Fruit fly (Drosophila melanogaster) whole organism, embryonic: ENCODE data around the gene CG13457.

Experiments
- Adf1 ChIP-seq: fragments of 200-800 bp; sonication (Bioruptor generic); IDR thresholded peaks from 2 replicates; pipeline ENCODE4 v1.3.6; 2022; ENCODE audit warnings: missing biosample characterization, missing genetic modification characterization
- Asciz ChIP-seq: fragments of 200-800 bp; sonication (Bioruptor generic); optimal IDR thresholded peaks from 2 replicates; lab custom pipeline; 2017; ENCODE audit warnings: missing biosample characterization, mild to moderate bottlenecking, missing genetic modification characterization, missing genetic modification reagents
- CG10267 ChIP-seq: fragments of 200-800 bp; sonication (Bioruptor generic); optimal IDR thresholded peaks from 2 replicates; lab custom pipeline; 2018; ENCODE audit warnings: missing biosample characterization, mild to moderate bottlenecking, missing genetic modification characterization, moderate library complexity
- CG10366 ChIP-seq: fragments of 200-800 bp; sonication (Bioruptor generic); IDR thresholded peaks from 2 replicates; pipeline ENCODE4 v1.3.6; 2022; ENCODE audit warnings: missing biosample characterization, missing genetic modification characterization
- CG10959 ChIP-seq: fragments of 200-800 bp; sonication (Bioruptor generic); IDR thresholded peaks from 2 replicates; pipeline ENCODE4 v1.3.6; 2022; ENCODE audit warnings: missing biosample characterization, missing genetic modification characterization
- CG12071 ChIP-seq: fragments of 200-800 bp; sonication (Bioruptor generic); optimal IDR thresholded peaks from 3 replicates; lab custom pipeline; 2018; ENCODE audit warnings: missing biosample characterization, mild to moderate bottlenecking, missing genetic modification characterization
- CG12236 ChIP-seq: fragments of 200-800 bp; sonication (Bioruptor generic); optimal IDR thresholded peaks from 2 replicates; lab custom pipeline; 2016; ENCODE audit warnings: missing biosample characterization, missing genetic modification characterization
- CG1233 ChIP-seq: fragments of 200-800 bp; sonication (Bioruptor generic); optimal IDR thresholded peaks from 4 replicates; lab custom pipeline; 2018; ENCODE audit warnings: missing biosample characterization, mild to moderate bottlenecking, missing genetic modification characterization
- CG12391 ChIP-seq: fragments of 200-800 bp; sonication (Bioruptor generic); optimal IDR thresholded peaks from 3 replicates; lab custom pipeline; 2018; ENCODE audit warnings: missing biosample characterization, mild to moderate bottlenecking, missing genetic modification characterization, moderate library complexity
- CG14710 ChIP-seq: fragments of 200-800 bp; sonication (Bioruptor generic); optimal IDR thresholded peaks from 3 replicates; lab custom pipeline; 2019; ENCODE audit warnings: missing biosample characterization, mild to moderate bottlenecking, missing genetic modification characterization, moderate library complexity
- CG15601 ChIP-seq: fragments of 200-800 bp; sonication (Bioruptor generic); optimal IDR thresholded peaks from 3 replicates; lab custom pipeline; 2019; ENCODE audit warnings: missing biosample characterization, mild to moderate bottlenecking, missing genetic modification characterization, moderate library complexity
- CG2202 ChIP-seq: fragments of 200-800 bp; sonication (Bioruptor generic); optimal IDR thresholded peaks from 2 replicates; lab custom pipeline; 2018; ENCODE audit warnings: missing biosample characterization, mild to moderate bottlenecking, missing genetic modification characterization
- CG2678 ChIP-seq: fragments of 200-800 bp; sonication (Bioruptor generic); optimal IDR thresholded peaks from 3 replicates; lab custom pipeline; 2019; ENCODE audit warnings: missing biosample characterization, mild to moderate bottlenecking, missing genetic modification characterization, moderate library complexity
- CG2712 ChIP-seq: fragments of 200-800 bp; optimal IDR thresholded peaks from 3 replicates; lab custom pipeline; 2019; ENCODE audit warnings: missing biosample characterization, mild to moderate bottlenecking, missing genetic modification characterization, moderate library complexity
- CG2875 ChIP-seq: fragments of 200-800 bp; sonication (Bioruptor generic); optimal IDR thresholded peaks from 2 replicates; lab custom pipeline; 2017; ENCODE audit warnings: missing biosample characterization, mild to moderate bottlenecking, missing genetic modification characterization, missing genetic modification reagents
- CG2889 ChIP-seq: fragments of 200-800 bp; sonication (Bioruptor generic); IDR thresholded peaks from 3 replicates; pipeline ENCODE4 v1.3.6; 2022; ENCODE audit warnings: missing biosample characterization, missing genetic modification characterization
- CG33557 ChIP-seq: fragments of 200-800 bp; sonication (Bioruptor generic); optimal IDR thresholded peaks from 2 replicates; lab custom pipeline; 2019; ENCODE audit warnings: missing biosample characterization, mild to moderate bottlenecking, missing genetic modification characterization, moderate library complexity
- CG34224 ChIP-seq: fragments of 200-800 bp; sonication (Bioruptor generic); IDR thresholded peaks from 3 replicates; pipeline ENCODE4 v1.3.6; 2022; ENCODE audit warnings: missing biosample characterization, missing genetic modification characterization; ENCODE audit not compliant: partially characterized antibody
- CG4424 ChIP-seq: fragments of 200-800 bp; sonication (Bioruptor generic); optimal IDR thresholded peaks from 3 replicates; lab custom pipeline; 2016; ENCODE audit warnings: missing biosample characterization, missing genetic modification characterization
- CG6813 ChIP-seq: fragments of 200-800 bp; sonication (Bioruptor generic); optimal IDR thresholded peaks from 2 replicates; lab custom pipeline; 2017; ENCODE audit warnings: missing biosample characterization, missing genetic modification characterization, mild to moderate bottlenecking, moderate library complexity, missing genetic modification reagents
- CG7556 ChIP-seq: fragments of 200-800 bp; sonication (Bioruptor generic); optimal IDR thresholded peaks from 2 replicates; lab custom pipeline; 2017; ENCODE audit warnings: missing biosample characterization, mild to moderate bottlenecking, missing genetic modification characterization
- CG7839 ChIP-seq: fragments of 200-800 bp; sonication (Bioruptor generic); optimal IDR thresholded peaks from 3 replicates; lab custom pipeline; 2018; ENCODE audit warnings: missing biosample characterization, mild to moderate bottlenecking, missing genetic modification characterization, moderate library complexity
- CG8388 ChIP-seq: fragments of 200-800 bp; sonication (Bioruptor generic); optimal IDR thresholded peaks from 2 replicates; lab custom pipeline; 2019; ENCODE audit warnings: missing biosample characterization, mild to moderate bottlenecking, missing genetic modification characterization, moderate library complexity
- CG9215 ChIP-seq: fragments of 200-800 bp; sonication (Bioruptor generic); IDR thresholded peaks from 2 replicates; pipeline ENCODE4 v1.3.6; 2022; ENCODE audit warnings: missing biosample characterization, missing genetic modification characterization
- CG9437 ChIP-seq: fragments of 200-800 bp; sonication (Bioruptor generic); optimal IDR thresholded peaks from 2 replicates; lab custom pipeline; 2018; ENCODE audit warnings: missing biosample characterization, mild to moderate bottlenecking, missing genetic modification characterization
- Eip74EF ChIP-seq, 2 experiments: fragments of 200-800 bp in 1 of 2; fragments of >200 bp in 1 of 2; sonication (Bioruptor generic) in 1 of 2; optimal IDR thresholded peaks; 2 replicates each; lab custom pipeline; 2017 to 2019; ENCODE audit warnings: missing biosample characterization in 2 of 2, missing genetic modification characterization in 2 of 2, mild to moderate bottlenecking in 1 of 2, moderate library complexity in 1 of 2
- Hr51 ChIP-seq, 2 experiments: fragments of 200-800 bp; sonication (Bioruptor generic); optimal IDR thresholded peaks; 2 replicates in 1 of 2; 3 replicates in 1 of 2; lab custom pipeline; 2016 to 2018; ENCODE audit warnings: missing biosample characterization in 2 of 2, missing genetic modification characterization in 2 of 2, mild to moderate bottlenecking in 1 of 2, moderate library complexity in 1 of 2
- Hr78 ChIP-seq, 2 experiments: fragments of 200-800 bp in 1 of 2; fragments of >200 bp in 1 of 2; sonication (Bioruptor generic) in 1 of 2; optimal IDR thresholded peaks; 2 replicates each; lab custom pipeline; 2017 to 2019; ENCODE audit warnings: missing biosample characterization in 2 of 2, missing genetic modification characterization in 2 of 2, mild to moderate bottlenecking in 1 of 2, moderate library complexity in 1 of 2
- Med ChIP-seq: fragments of 200-800 bp; sonication (Bioruptor generic); peaks from one replicate; lab custom pipeline; 2016; ENCODE audit warnings: missing biosample characterization, missing genetic modification characterization, mild to moderate bottlenecking, inconsistent platforms, moderate library complexity
- PHDP ChIP-seq: fragments of 200-800 bp; sonication (Bioruptor generic); optimal IDR thresholded peaks from 3 replicates; lab custom pipeline; 2018; ENCODE audit warnings: missing biosample characterization, mild to moderate bottlenecking, missing genetic modification characterization, moderate library complexity
- Ssrp ChIP-seq: fragments of 200-800 bp; sonication (Bioruptor generic); optimal IDR thresholded peaks from 2 replicates; lab custom pipeline; 2018; ENCODE audit warnings: missing biosample characterization, mild to moderate bottlenecking, missing genetic modification characterization, moderate library complexity
- YL-1 ChIP-seq: fragments of 200-800 bp; sonication (Bioruptor generic); optimal IDR thresholded peaks from 3 replicates; lab custom pipeline; 2017; ENCODE audit warnings: missing biosample characterization, mild to moderate bottlenecking, missing genetic modification characterization
- cato ChIP-seq: fragments of 200-800 bp; sonication (Bioruptor generic); optimal IDR thresholded peaks from 2 replicates; lab custom pipeline; 2016; ENCODE audit warnings: missing biosample characterization, missing genetic modification characterization, borderline replicate concordance
- corto ChIP-seq: fragments of 200-800 bp; sonication (Bioruptor generic); optimal IDR thresholded peaks from 2 replicates; lab custom pipeline; 2016; ENCODE audit warnings: missing biosample characterization, mild to moderate bottlenecking, missing genetic modification characterization, moderate library complexity
- croc ChIP-seq: fragments of 200-800 bp; sonication (Bioruptor generic); conservative IDR thresholded peaks from 3 replicates; pipeline ENCODE4 v1.3.6; 2022; ENCODE audit warnings: missing biosample characterization, missing genetic modification characterization
- dmrt11E ChIP-seq: fragments of 200-800 bp; sonication (Bioruptor generic); optimal IDR thresholded peaks from 3 replicates; lab custom pipeline; 2018; ENCODE audit warnings: missing biosample characterization, mild to moderate bottlenecking, missing genetic modification characterization, moderate library complexity
- dmrt99B ChIP-seq: fragments of 200-800 bp; sonication (Bioruptor generic); optimal IDR thresholded peaks from 2 replicates; lab custom pipeline; 2018; ENCODE audit warnings: missing biosample characterization, mild to moderate bottlenecking, missing genetic modification characterization, moderate library complexity
- esg ChIP-seq: fragments of 200-800 bp; sonication (Bioruptor generic); conservative IDR thresholded peaks from 2 replicates; pipeline ENCODE4 v1.3.6; 2022; ENCODE audit warnings: missing biosample characterization, missing genetic modification characterization
- fd96Cb ChIP-seq: fragments of 200-800 bp; sonication (Bioruptor generic); optimal IDR thresholded peaks from 2 replicates; lab custom pipeline; 2018; ENCODE audit warnings: missing biosample characterization, mild to moderate bottlenecking, missing genetic modification characterization, moderate library complexity
- gem ChIP-seq: fragments of 200-800 bp; sonication (Bioruptor generic); optimal IDR thresholded peaks from 2 replicates; lab custom pipeline; 2019; ENCODE audit warnings: missing biosample characterization, mild to moderate bottlenecking, missing genetic modification characterization, moderate library complexity
- lola ChIP-seq, 3 experiments: fragments of >200 bp in 2 of 3; fragments of 200-800 bp in 1 of 3; sonication (Bioruptor generic) in 1 of 3; optimal IDR thresholded peaks; 2 replicates each; lab custom pipeline; 2017 to 2019; ENCODE audit warnings: missing biosample characterization in 3 of 3, missing genetic modification characterization in 3 of 3, mild to moderate bottlenecking in 1 of 3, moderate library complexity in 1 of 3
- nerfin-1 ChIP-seq: fragments of 200-800 bp; sonication (Bioruptor generic); optimal IDR thresholded peaks from 3 replicates; lab custom pipeline; 2019; ENCODE audit warnings: missing biosample characterization, mild to moderate bottlenecking, missing genetic modification characterization, moderate library complexity
- nmo ChIP-seq: fragments of 200-800 bp; sonication (Bioruptor generic); optimal IDR thresholded peaks from 2 replicates; lab custom pipeline; 2018; ENCODE audit warnings: missing biosample characterization, mild to moderate bottlenecking, missing genetic modification characterization, moderate library complexity
- p53 ChIP-seq: fragments of 200-800 bp; sonication (Bioruptor generic); optimal IDR thresholded peaks from 2 replicates; lab custom pipeline; 2016; ENCODE audit warnings: missing biosample characterization, missing genetic modification characterization
- phol ChIP-seq: fragments of 200-800 bp; sonication (Bioruptor generic); optimal IDR thresholded peaks from 3 replicates; lab custom pipeline; 2018; ENCODE audit warnings: missing biosample characterization, mild to moderate bottlenecking, missing genetic modification characterization, moderate library complexity
- sc ChIP-seq, 3 experiments: fragments of >200 bp in 2 of 3; fragments of 200-800 bp in 1 of 3; sonication (Bioruptor generic) in 1 of 3; optimal IDR thresholded peaks; 2 replicates in 2 of 3; 3 replicates in 1 of 3; lab custom pipeline; 2017; ENCODE audit warnings: mild to moderate bottlenecking in 1 of 3, missing biosample characterization in 1 of 3, missing genetic modification characterization in 1 of 3, missing genetic modification reagents in 1 of 3
- trem ChIP-seq: fragments of 200-800 bp; optimal IDR thresholded peaks from 3 replicates; lab custom pipeline; 2019; ENCODE audit warnings: missing biosample characterization, mild to moderate bottlenecking, missing genetic modification characterization, moderate library complexity

CG13457 gene

DNA sequence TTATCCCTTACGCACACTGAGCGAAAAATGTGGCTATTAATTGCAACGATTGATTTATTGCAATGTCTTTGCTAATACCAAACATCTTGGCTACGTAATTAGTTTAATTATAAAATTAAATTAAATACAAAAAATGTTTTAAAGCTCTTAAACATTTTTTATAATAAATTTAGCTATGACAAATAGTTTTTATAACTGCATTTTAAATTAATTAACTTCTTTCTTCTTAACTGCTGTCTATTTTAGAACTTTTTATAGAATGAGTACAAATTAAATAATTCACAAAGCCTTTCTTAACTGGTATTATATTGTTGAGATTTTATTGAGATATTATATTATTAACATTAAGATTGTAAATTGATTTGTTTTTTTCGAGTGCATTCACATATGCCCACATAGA lies 43.6 kb upstream of the CG13457 start (continued):
- TF ChIP-seq CG2712 (tag; lab: Kevin White, UChicago) (peak; percentile 78), CG8388 (peak; percentile 24), CG12236 (GFP tag; lab: Kevin White, UChicago) (no peak), CG2889 (no peak), Hr78 (GFP tag; optimal IDR thresholded peaks at IDR 0.05; lab: Kevin White, UChicago) (peak in 1 of 2 experiments; percentile 20), CG7839 (tag; lab: Kevin White, UChicago) (peak; percentile 62), cato (GFP tag; lab: Kevin White, UChicago) (no peak), gem (tag; lab: Kevin White, UChicago) (peak; percentile 64), CG14710 (tag; lab: Kevin White, UChicago) (peak; percentile 26), trem (peak; percentile 59), sc (optimal IDR thresholded peaks at IDR 0.05; lab: Kevin White, UChicago) (no peak), sc (GFP tag; optimal IDR thresholded peaks at IDR 0.05; lab: Kevin White, UChicago) (peak; percentile 15), Adf1 (GFP tag; lab: Robert Waterston, UW) (no peak), CG2202 (tag; lab: Kevin White, UChicago) (peak; percentile 3), CG7556 (GFP tag; lab: Kevin White, UChicago) (peak; percentile 10), dmrt11E (peak; percentile 77), CG34224 (no peak), croc (0 out of 3 replicates have a peak, but pooled peaks have one; percentile 13), phol (peak; percentile 73), Eip74EF (GFP tag; optimal IDR thresholded peaks at IDR 0.05; lab: Kevin White, UChicago) (peak in 1 of 2 experiments; percentile 13), dmrt99B (tag; lab: Kevin White, UChicago) (peak; percentile 44), CG15601 (tag; lab: Kevin White, UChicago) (peak; percentile 43), nmo (GFP tag; lab: Kevin White, UChicago) (peak; percentile 69), CG4424 (GFP tag; lab: Kevin White, UChicago) (peak; percentile 13), CG6813 (GFP tag; lab: Kevin White, UChicago) (no peak), corto (no peak), CG10366 (GFP tag; lab: Robert Waterston, UW) (no peak), CG10959 (GFP tag; lab: Robert Waterston, UW) (no peak), CG1233 (no peak), CG12391 (tag; lab: Kevin White, UChicago) (peak; percentile 45), CG33557 (GFP tag; lab: Kevin White, UChicago) (peak; percentile 34), CG9437 (GFP tag; lab: Kevin White, UChicago) (peak; percentile 42), YL-1 (GFP tag; lab: Kevin White, UChicago) (no peak), CG2678 (tag; lab: Kevin White, UChicago) (peak; percentile 57), Med (GFP tag; lab: Kevin White, UChicago) (no peak), PHDP (tag; lab: Kevin White, UChicago) (no peak), nerfin-1 (peak; percentile 21), lola (GFP tag; optimal IDR thresholded peaks at IDR 0.05; lab: Kevin White, UChicago) (peak in 1 of 3 experiments; percentile 84), fd96Cb (peak; percentile 20), CG10267 (tag; lab: Kevin White, UChicago) (peak; percentile 13), p53 (GFP tag; lab: Kevin White, UChicago) (no peak), Hr51 (GFP tag; optimal IDR thresholded peaks at IDR 0.05; lab: Kevin White, UChicago) (peak in 1 of 2 experiments; percentile 26), Ssrp (peak; percentile 49), esg (GFP tag; lab: Robert Waterston, UW) (no peak), Asciz (GFP tag; lab: Kevin White, UChicago) (no peak), CG2875 (GFP tag; lab: Kevin White, UChicago) (no peak), CG12071 (no peak), CG9215 (GFP tag; lab: Robert Waterston, UW) (no peak)
